Worm (Caenorhabditis elegans) whole organism, L4 larva: Measurements from ENCODE around the gene uggt-1.

Experiments
- F37D6.2 ChIP-seq: sonication (generic microtip); optimal IDR thresholded peaks from 2 replicates; lab custom pipeline; 2016; ENCODE audit warnings: mild to moderate bottlenecking, missing genetic modification characterization, missing compliant biosample characterization
- F44E2.7 ChIP-seq: fragments of 200-800 bp; sonication (Bioruptor generic); IDR thresholded peaks from 2 replicates; pipeline ENCODE4 v2.1.2; 2022; ENCODE audit warnings: missing genetic modification characterization, missing compliant biosample characterization
- F49E8.2 ChIP-seq: sonication (generic microtip); optimal IDR thresholded peaks from 2 replicates; lab custom pipeline; 2016; ENCODE audit warnings: missing compliant biosample characterization, mild to moderate bottlenecking, missing genetic modification characterization, borderline replicate concordance
- Y105C5A.15 ChIP-seq: fragments of 200-800 bp; sonication (Bioruptor generic); IDR thresholded peaks from 2 replicates; pipeline ENCODE4 v1.3.6; 2022; ENCODE audit warnings: missing genetic modification characterization, missing compliant biosample characterization
- Y48G9A.11 ChIP-seq: fragments of 200-800 bp; sonication (Bioruptor generic); IDR thresholded peaks from 2 replicates; pipeline ENCODE4 v1.3.6; 2022; ENCODE audit warnings: missing genetic modification reagents, missing genetic modification characterization, missing compliant biosample characterization
- Y5F2A.4 ChIP-seq: fragments of 200-800 bp; sonication (Bioruptor generic); optimal IDR thresholded peaks from 2 replicates; lab custom pipeline; 2018; ENCODE audit warnings: mild to moderate bottlenecking, missing genetic modification characterization, missing compliant biosample characterization
- ZK546.5 ChIP-seq, 2 experiments: sonication (generic microtip); optimal IDR thresholded peaks; 2 replicates each; lab custom pipeline; 2017; ENCODE audit warnings: missing biosample characterization in 2 of 2, missing genetic modification characterization in 2 of 2
- aha-1 ChIP-seq: fragments of 150-350 bp; peaks from one replicate; lab custom pipeline; 2014; ENCODE audit warnings: missing biosample characterization, missing genetic modification characterization
- aly-2 ChIP-seq: sonication (generic microtip); optimal IDR thresholded peaks from 2 replicates; lab custom pipeline; 2018; ENCODE audit warnings: missing biosample characterization, missing genetic modification characterization
- ceh-28 ChIP-seq: fragments of 150-350 bp; optimal IDR thresholded peaks from 2 replicates; lab custom pipeline; 2014; ENCODE audit warnings: missing biosample characterization, missing genetic modification reagents, missing genetic modification characterization
- ceh-32 ChIP-seq: sonication (generic microtip); optimal IDR thresholded peaks from 2 replicates; lab custom pipeline; 2016; ENCODE audit warnings: mild to moderate bottlenecking, missing genetic modification characterization, missing compliant biosample characterization; ENCODE audit not compliant: poor library complexity
- ceh-44 ChIP-seq: fragments of 200-800 bp; sonication (Bioruptor generic); IDR thresholded peaks from 2 replicates; pipeline ENCODE4 v1.3.6; 2022; ENCODE audit warnings: missing genetic modification reagents, missing genetic modification characterization, missing compliant biosample characterization
- daf-16 ChIP-seq, 3 experiments: sonication (generic microtip); optimal IDR thresholded peaks; 2 replicates each; lab custom pipeline; 2016 to 2017; ENCODE audit warnings: missing genetic modification characterization in 3 of 3, missing genetic modification reagents in 3 of 3, mild to moderate bottlenecking in 2 of 3, missing compliant biosample characterization in 2 of 3, missing biosample characterization in 1 of 3, moderate library complexity in 1 of 3
- daf-8 ChIP-seq: fragments of 200-800 bp; sonication (Bioruptor generic); IDR thresholded peaks from 2 replicates; pipeline ENCODE4 v1.3.6; 2022; ENCODE audit warnings: missing genetic modification characterization, missing compliant biosample characterization
- dmd-6 ChIP-seq: fragments of 200-800 bp; sonication (Bioruptor generic); IDR thresholded peaks from 2 replicates; pipeline ENCODE4 v1.3.6; 2022; ENCODE audit warnings: missing genetic modification reagents, missing genetic modification characterization, missing compliant biosample characterization
- dmd-9 ChIP-seq: fragments of 200-800 bp; sonication (Bioruptor generic); IDR thresholded peaks from 2 replicates; pipeline ENCODE4 v1.3.6; 2022; ENCODE audit warnings: missing genetic modification reagents, missing genetic modification characterization, missing compliant biosample characterization
- dpl-1 ChIP-seq: fragments of 150-350 bp; optimal IDR thresholded peaks from 2 replicates; lab custom pipeline; 2014; ENCODE audit warnings: missing biosample characterization, missing genetic modification reagents, missing genetic modification characterization
- duxl-1 ChIP-seq: sonication (generic microtip); optimal IDR thresholded peaks from 2 replicates; lab custom pipeline; 2016; ENCODE audit warnings: mild to moderate bottlenecking, missing genetic modification characterization, moderate library complexity, missing compliant biosample characterization; ENCODE audit not compliant: poor library complexity
- dve-1 ChIP-seq: sonication (generic microtip); optimal IDR thresholded peaks from 2 replicates; lab custom pipeline; 2017; ENCODE audit warnings: antibody characterized with exemption, mild to moderate bottlenecking, missing genetic modification characterization, missing compliant biosample characterization; ENCODE audit not compliant: insufficient read depth
- hif-1 ChIP-seq, 2 experiments: sonication (generic microtip); optimal IDR thresholded peaks; 2 replicates each; lab custom pipeline; 2016 to 2017; ENCODE audit warnings: missing compliant biosample characterization in 2 of 2, missing genetic modification characterization in 2 of 2, missing genetic modification reagents in 2 of 2, missing genotype in 2 of 2, mild to moderate bottlenecking in 1 of 2
- hlh-11 ChIP-seq: fragments of 200-800 bp; sonication (Bioruptor generic); optimal IDR thresholded peaks from 2 replicates; lab custom pipeline; 2018; ENCODE audit warnings: mild to moderate bottlenecking, missing genetic modification characterization, missing compliant biosample characterization
- hlh-30 ChIP-seq: sonication (generic microtip); optimal IDR thresholded peaks from 2 replicates; lab custom pipeline; 2017; ENCODE audit warnings: antibody characterized with exemption, mild to moderate bottlenecking, missing genetic modification characterization, missing compliant biosample characterization; ENCODE audit not compliant: insufficient read depth
- hmg-1.1 ChIP-seq: fragments of 200-800 bp; sonication (Bioruptor generic); IDR thresholded peaks from 2 replicates; pipeline ENCODE4 v1.3.6; 2022; ENCODE audit warnings: missing genetic modification reagents, missing genetic modification characterization, missing compliant biosample characterization
- lsy-2 ChIP-seq, 2 experiments: fragments of 150-350 bp in 1 of 2; sonication (generic microtip) in 1 of 2; optimal IDR thresholded peaks; 2 replicates each; lab custom pipeline; 2014 to 2017; ENCODE audit warnings: missing biosample characterization in 2 of 2, missing genetic modification characterization in 2 of 2
- madf-5 ChIP-seq, 2 experiments: fragments of 200-800 bp; sonication (Bioruptor generic); IDR thresholded peaks; 2 replicates each; pipeline ENCODE4 v1.3.6; 2022; ENCODE audit warnings: missing compliant biosample characterization in 2 of 2, missing genetic modification characterization in 2 of 2
- mdl-1 ChIP-seq, 2 experiments: fragments of 150-350 bp in 1 of 2; sonication (generic microtip) in 1 of 2; optimal IDR thresholded peaks; 2 replicates each; lab custom pipeline; 2014 to 2017; ENCODE audit warnings: missing biosample characterization in 2 of 2, missing genetic modification characterization in 2 of 2
- mep-1 ChIP-seq: fragments of 150-350 bp; sonication (generic microtip); optimal IDR thresholded peaks from 3 replicates; lab custom pipeline; 2014; ENCODE audit warnings: missing biosample characterization, missing genetic modification characterization
- mes-2 ChIP-seq: sonication (generic microtip); optimal IDR thresholded peaks from 2 replicates; lab custom pipeline; 2016; ENCODE audit warnings: missing genotype, mild to moderate bottlenecking, missing genetic modification characterization, missing compliant biosample characterization; ENCODE audit not compliant: poor library complexity, severe bottlenecking
- mxl-3 ChIP-seq: fragments of 200-800 bp; sonication (Bioruptor generic); optimal IDR thresholded peaks from 2 replicates; lab custom pipeline; 2018; ENCODE audit warnings: mild to moderate bottlenecking, missing genetic modification characterization, missing compliant biosample characterization
- nhr-10 ChIP-seq: fragments of 150-350 bp; optimal IDR thresholded peaks from 2 replicates; lab custom pipeline; 2014; ENCODE audit warnings: missing biosample characterization, missing genetic modification characterization
- nhr-11 ChIP-seq: fragments of 150-350 bp; optimal IDR thresholded peaks from 2 replicates; lab custom pipeline; 2014; ENCODE audit warnings: missing biosample characterization, missing genetic modification characterization
- nhr-25 ChIP-seq: sonication (generic microtip); optimal IDR thresholded peaks from 2 replicates; lab custom pipeline; 2017; ENCODE audit warnings: missing genetic modification characterization, mild to moderate bottlenecking, missing compliant biosample characterization, antibody characterized with exemption, moderate library complexity, borderline replicate concordance; ENCODE audit not compliant: insufficient read depth
- nhr-28 ChIP-seq: fragments of 150-350 bp; optimal IDR thresholded peaks from 2 replicates; lab custom pipeline; 2014; ENCODE audit warnings: missing biosample characterization, missing genetic modification characterization
- nhr-41 ChIP-seq: fragments of 200-800 bp; sonication (Bioruptor generic); IDR thresholded peaks from 2 replicates; pipeline ENCODE4 v1.3.6; 2022; ENCODE audit warnings: missing genetic modification reagents, missing genetic modification characterization, missing compliant biosample characterization
- nhr-48 ChIP-seq: sonication (generic microtip); optimal IDR thresholded peaks from 2 replicates; lab custom pipeline; 2016; ENCODE audit warnings: mild to moderate bottlenecking, missing genetic modification characterization, missing compliant biosample characterization
- nhr-6 ChIP-seq: fragments of 150-350 bp; optimal IDR thresholded peaks from 2 replicates; lab custom pipeline; 2014; ENCODE audit warnings: missing biosample characterization, missing genetic modification characterization
- nhr-76 ChIP-seq: fragments of 150-350 bp; optimal IDR thresholded peaks from 2 replicates; lab custom pipeline; 2014; ENCODE audit warnings: missing biosample characterization, missing genetic modification characterization
- pha-4 ChIP-seq, 2 experiments: fragments of 150-350 bp in 1 of 2; fragments of 200-800 bp in 1 of 2; sonication (Bioruptor generic) in 1 of 2; IDR thresholded peaks in 1 of 2; optimal IDR thresholded peaks in 1 of 2; 2 replicates each; pipeline versions ENCODE4 v1.3.6 to Lab custom; 2014 to 2022; ENCODE audit warnings: missing genetic modification characterization in 2 of 2, missing genetic modification reagents in 2 of 2, missing biosample characterization in 1 of 2, missing compliant biosample characterization in 1 of 2
- rbr-2 ChIP-seq: sonication (generic microtip); optimal IDR thresholded peaks from 2 replicates; lab custom pipeline; 2016; ENCODE audit warnings: missing genotype, missing genetic modification characterization, missing compliant biosample characterization
- snpc-4 ChIP-seq: fragments of 150-350 bp; optimal IDR thresholded peaks from 2 replicates; lab custom pipeline; 2014; ENCODE audit warnings: missing biosample characterization, missing genetic modification characterization
- unc-39 ChIP-seq: sonication (generic microtip); optimal IDR thresholded peaks from 2 replicates; lab custom pipeline; 2017; ENCODE audit warnings: missing biosample characterization, missing genetic modification characterization
- unc-62 ChIP-seq, 3 experiments: fragments of 150-350 bp in 1 of 3; sonication (generic microtip); optimal IDR thresholded peaks in 2 of 3; peaks in 1 of 3; 1 replicate in 1 of 3; 2 replicates in 2 of 3; lab custom pipeline; 2014 to 2017; ENCODE audit warnings: missing biosample characterization in 3 of 3, missing genetic modification characterization in 3 of 3, missing genetic modification reagents in 3 of 3, missing genotype in 1 of 3
- zfp-3 ChIP-seq: fragments of 200-800 bp; sonication (Bioruptor generic); conservative IDR thresholded peaks from 2 replicates; pipeline ENCODE4 v1.3.6; 2022; ENCODE audit warnings: missing genetic modification reagents, missing genetic modification characterization, missing compliant biosample characterization
- ztf-7 ChIP-seq: fragments of 150-350 bp; optimal IDR thresholded peaks from 2 replicates; lab custom pipeline; 2014; ENCODE audit warnings: missing biosample characterization, missing genetic modification characterization

The uggt-1 gene

ce11 chrX:7474968-7475433 is 25.8 kb downstream of the uggt-1 start, which contains the start of gene coh-1:
coh-1 (minus strand) TSS chrX:7475018.
- TF ChIP-seq F37D6.2 = no peak
- TF ChIP-seq F49E8.2 (tag; lab: Kevin White, UChicago) = no peak
- no peak for TF ChIP-seq mxl-3 (GFP tag; lab: Kevin White, UChicago)
- peak in 1 of 2 experiments; percentile 82 for TF ChIP-seq unc-62 (GFP tag; optimal IDR thresholded peaks at IDR 0.05 in 1 of 2; lab: Kevin White, UChicago)
- TF ChIP-seq unc-62 (tag; optimal IDR thresholded peaks at IDR 0.05; lab: Kevin White, UChicago) = no peak
- TF ChIP-seq nhr-10 (tag; lab: Kevin White, UChicago) = no peak
- no peak for TF ChIP-seq ZK546.5 (tag; optimal IDR thresholded peaks at IDR 0.05; lab: Kevin White, UChicago)
- TF ChIP-seq hif-1 (tag; optimal IDR thresholded peaks at IDR 0.05; lab: Kevin White, UChicago) = peak in 1 of 2 experiments; percentile 7
- no peak for TF ChIP-seq nhr-41 (GFP tag; lab: Robert Waterston, UW)
- TF ChIP-seq nhr-6 (tag; lab: Kevin White, UChicago) = peak; percentile 43
- no peak for TF ChIP-seq aly-2 (tag; lab: Kevin White, UChicago)
- TF ChIP-seq lsy-2 (tag; optimal IDR thresholded peaks at IDR 0.05; lab: Kevin White, UChicago) = peak in 1 of 2 experiments; percentile 71
- TF ChIP-seq snpc-4 (tag; lab: Kevin White, UChicago) = no peak
- TF ChIP-seq rbr-2 = peak; percentile 59
- peak; percentile 43 for TF ChIP-seq nhr-28 (tag; lab: Kevin White, UChicago)
- TF ChIP-seq hlh-11 (tag; lab: Kevin White, UChicago) = peak; percentile 19
- TF ChIP-seq Y48G9A.11 (GFP tag; lab: Robert Waterston, UW) = no peak
- no peak for TF ChIP-seq pha-4 (GFP tag; IDR thresholded peaks at IDR 0.05; lab: Robert Waterston, UW)
- TF ChIP-seq pha-4 (tag; optimal IDR thresholded peaks at IDR 0.05; lab: Kevin White, UChicago) = no peak
- peak; percentile 2 for TF ChIP-seq nhr-11
- no peak for TF ChIP-seq ceh-28 (tag; lab: Kevin White, UChicago)
- TF ChIP-seq ceh-44 (GFP tag; lab: Robert Waterston, UW) = no peak
- TF ChIP-seq Y105C5A.15 (GFP tag; lab: Robert Waterston, UW) = no peak
- no peak for TF ChIP-seq nhr-76 (tag; lab: Kevin White, UChicago)
- no peak for TF ChIP-seq nhr-48 (tag; lab: Kevin White, UChicago)
- TF ChIP-seq aha-1 (tag; lab: Kevin White, UChicago) = peak; percentile 97
- peak; percentile 51 for TF ChIP-seq dpl-1
- TF ChIP-seq daf-16 (GFP tag; optimal IDR thresholded peaks at IDR 0.05; lab: Kevin White, UChicago) = no peak
- no peak for TF ChIP-seq daf-16 (tag; optimal IDR thresholded peaks at IDR 0.05; lab: Kevin White, UChicago)
- TF ChIP-seq Y5F2A.4 (GFP tag; lab: Kevin White, UChicago) = no peak
- no peak for TF ChIP-seq duxl-1
- no peak for TF ChIP-seq madf-5 (GFP tag; IDR thresholded peaks at IDR 0.05; lab: Robert Waterston, UW)
- TF ChIP-seq mep-1 (tag; lab: Kevin White, UChicago) = peak; percentile 66
- no peak for TF ChIP-seq dmd-9
- TF ChIP-seq F44E2.7 (GFP tag; lab: Robert Waterston, UW) = no peak
- peak; percentile 32 for TF ChIP-seq hlh-30 (tag; lab: Kevin White, UChicago)
- no peak for TF ChIP-seq daf-8
- peak; percentile 45 for TF ChIP-seq nhr-25
- TF ChIP-seq mdl-1 (tag; optimal IDR thresholded peaks at IDR 0.05; lab: Kevin White, UChicago) = no peak
- TF ChIP-seq dve-1 (tag; lab: Kevin White, UChicago) = peak; percentile 71
- no peak for TF ChIP-seq unc-39 (tag; lab: Kevin White, UChicago)
- TF ChIP-seq zfp-3 (GFP tag; lab: Robert Waterston, UW) = no peak
- peak; percentile 69 for TF ChIP-seq hmg-1.1 (GFP tag; lab: Robert Waterston, UW)
- TF ChIP-seq ceh-32 (tag; lab: Kevin White, UChicago) = no peak
- no peak for TF ChIP-seq ztf-7 (tag; lab: Kevin White, UChicago)
- no peak for TF ChIP-seq dmd-6 (GFP tag; lab: Robert Waterston, UW)
- peak; percentile 66 for TF ChIP-seq mes-2 (tag; lab: Kevin White, UChicago)
- TF ChIP-seq, all 104 proteins: peak for 16
